Fruit fly (Drosophila melanogaster): ENCODE results near the gene VhaAC39-2.

The VhaAC39-2 gene

DNA sequence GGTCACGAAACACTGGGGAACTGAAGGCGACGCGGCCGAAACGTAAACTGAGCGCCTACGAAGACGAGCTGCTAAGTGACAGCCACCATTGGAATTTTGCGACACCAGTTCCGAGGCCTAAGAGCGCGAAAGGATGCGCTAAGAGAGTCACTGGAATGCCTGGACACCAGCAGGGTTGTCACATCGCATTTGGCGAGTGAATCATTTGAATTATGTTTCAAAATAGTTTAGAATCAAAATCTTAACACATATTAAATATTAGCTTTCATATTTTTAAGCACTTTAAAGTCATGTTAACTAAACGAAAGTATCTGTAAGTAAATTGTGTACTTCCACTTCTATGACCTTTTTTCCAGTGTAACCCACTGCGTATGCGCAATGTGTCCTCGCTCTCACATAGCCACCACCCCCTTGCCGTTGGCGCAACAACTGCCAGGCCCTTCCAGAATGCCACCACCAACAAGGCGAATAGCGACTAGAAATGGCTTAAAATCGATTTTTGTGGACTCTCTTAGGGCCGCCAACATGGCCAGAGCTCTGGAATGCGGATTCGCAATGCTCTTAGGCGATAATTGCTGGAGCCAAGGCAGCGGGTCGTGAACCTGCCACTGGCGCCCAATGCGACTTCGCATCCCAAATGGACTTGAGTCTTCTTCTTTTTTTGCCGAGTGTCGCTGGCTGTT lies 46.3 kb downstream of the VhaAC39-2 start, which contains the start of gene Cow (continued):
- TF ChIP-seq CG3847 (GFP tag; IDR thresholded peaks at IDR 0.05) (peak; percentile 62), gcm (GFP tag; optimal IDR thresholded peaks at IDR 0.05) (no peak), D19A (tag; optimal IDR thresholded peaks at IDR 0.05) (peak; percentile 17), Usf (GFP tag; optimal IDR thresholded peaks at IDR 0.05) (no peak), CG10209 (GFP tag; optimal IDR thresholded peaks at IDR 0.05) (peak; percentile 60), caup (GFP tag; optimal IDR thresholded peaks at IDR 0.05; ENCODE audit: severe bottlenecking) (peak; percentile 78), jumu (GFP tag; optimal IDR thresholded peaks at IDR 0.05) (peak; percentile 39), pan (optimal IDR thresholded peaks at IDR 0.05) (no peak), pan (GFP tag; optimal IDR thresholded peaks at IDR 0.05 in 1 of 2, IDR thresholded peaks at IDR 0.05 in 1 of 2) (peak in 1 of 2 experiments; percentile 86), CG32767 (GFP tag; IDR thresholded peaks at IDR 0.05) (peak; percentile 58; the same call in 1 of the 2 replicates), Oaz (GFP tag; IDR thresholded peaks at IDR 0.05) (0 out of 2 replicates have a peak, but pooled peaks have one; percentile 38), ewg (GFP tag; optimal IDR thresholded peaks at IDR 0.05) (peak; percentile 98), CG9932 (GFP tag; IDR thresholded peaks at IDR 0.05) (peak; percentile 70), stwl (tag; optimal IDR thresholded peaks at IDR 0.05) (no peak), CG16815 (GFP tag; optimal IDR thresholded peaks at IDR 0.05) (no peak), seq (GFP tag; IDR thresholded peaks at IDR 0.05) (peak; percentile 60; the same call in 1 of the 2 replicates), Gug (GFP tag; IDR thresholded peaks at IDR 0.05) (peak; percentile 30; the same call in 1 of the 4 replicates), phol (tag; optimal IDR thresholded peaks at IDR 0.05) (peak; percentile 52), dan (GFP tag; IDR thresholded peaks at IDR 0.05) (no peak), cg (GFP tag; optimal IDR thresholded peaks at IDR 0.05) (no peak), gcm2 (GFP tag; optimal IDR thresholded peaks at IDR 0.05) (peak; percentile 26), Mad (GFP tag; optimal IDR thresholded peaks at IDR 0.05) (peak; percentile 16), tgo (GFP tag; IDR thresholded peaks at IDR 0.05) (peak; percentile 76), CG12659 (GFP tag; optimal IDR thresholded peaks at IDR 0.05) (peak; percentile 67), CG7556 (GFP tag; optimal IDR thresholded peaks at IDR 0.05) (peak; percentile 85), jigr1 (GFP tag; IDR thresholded peaks at IDR 0.05) (no peak), CG11093 (GFP tag; IDR thresholded peaks at IDR 0.05) (no peak), CG43689 (GFP tag; IDR thresholded peaks at IDR 0.05) (peak; percentile 40; the same call in 1 of the 2 replicates), Oli (tag; optimal IDR thresholded peaks at IDR 0.05) (peak; percentile 52), ssp (GFP tag; IDR thresholded peaks at IDR 0.05) (peak; percentile 48; the same call in 1 of the 2 replicates), CG17912 (GFP tag; optimal IDR thresholded peaks at IDR 0.05) (no peak), Myb (GFP tag; optimal IDR thresholded peaks at IDR 0.05) (peak; percentile 32), her (GFP tag; optimal IDR thresholded peaks at IDR 0.05) (peak; percentile 32), CG12769 (tag; optimal IDR thresholded peaks at IDR 0.05) (peak; percentile 90), kni (GFP tag; optimal IDR thresholded peaks at IDR 0.05) (no peak), Dip2 (GFP tag; IDR thresholded peaks at IDR 0.05) (no peak), CG5180 (GFP tag; optimal IDR thresholded peaks at IDR 0.05) (no peak), pzg (GFP tag; optimal IDR thresholded peaks at IDR 0.05) (peak; percentile 4), esg (GFP tag; conservative IDR thresholded peaks at IDR 0.05) (peak; percentile 62), nau (GFP tag; optimal IDR thresholded peaks at IDR 0.05) (peak; percentile 56), nom (GFP tag; optimal IDR thresholded peaks at IDR 0.05) (no peak), CoRest (tag; optimal IDR thresholded peaks at IDR 0.05) (peak; percentile 54), CG7839 (tag; optimal IDR thresholded peaks at IDR 0.05) (peak; percentile 70), Asciz (GFP tag; optimal IDR thresholded peaks at IDR 0.05) (peak; percentile 42), CG17328 (GFP tag; IDR thresholded peaks at IDR 0.05) (peak; percentile 55; the same call in 1 of the 2 replicates), cas (GFP tag; IDR thresholded peaks at IDR 0.05) (0 out of 2 replicates have a peak, but pooled peaks have one; percentile 31), TFAM (GFP tag; optimal IDR thresholded peaks at IDR 0.05) (no peak), CG17568 (GFP tag; optimal IDR thresholded peaks at IDR 0.05) (no peak), fd102C (GFP tag; optimal IDR thresholded peaks at IDR 0.05) (no peak)

Data from whole organism, embryonic.